Fruit fly (Drosophila melanogaster): ENCODE results near the gene CG43362.

DNA sequence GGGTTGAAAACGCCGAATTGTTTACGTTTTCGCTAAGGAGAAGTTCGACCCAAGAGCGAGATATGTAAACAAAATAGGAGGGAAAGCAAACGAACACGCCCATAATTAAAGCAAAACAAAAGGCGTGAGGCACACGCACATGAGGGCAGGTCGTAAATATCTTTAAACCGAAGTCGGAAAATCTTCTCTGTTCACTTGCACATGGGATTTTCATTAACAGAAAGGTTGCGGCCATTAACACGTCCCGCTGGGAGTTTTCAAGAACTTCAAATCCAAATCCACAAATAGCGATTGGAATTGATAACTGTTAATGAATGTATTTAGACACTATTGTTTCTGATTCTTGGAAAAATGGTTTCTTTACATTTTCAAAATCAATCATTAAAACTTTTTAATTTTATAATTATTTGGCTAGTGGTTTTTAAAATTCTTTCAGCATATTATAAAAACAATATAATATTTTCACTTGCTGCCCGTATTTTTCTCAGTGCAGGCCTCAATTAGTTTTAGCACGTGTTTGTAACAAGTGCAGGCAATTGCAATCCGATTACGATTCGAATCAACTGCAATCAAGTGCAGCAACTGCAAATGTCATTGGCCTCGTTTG is 42.7 kb upstream of the CG43362 start:
- no peak for TF ChIP-seq h (optimal IDR thresholded peaks at IDR 0.05)
- TF ChIP-seq psq (optimal IDR thresholded peaks at IDR 0.05): no peak
- TF ChIP-seq ttk (optimal IDR thresholded peaks at IDR 0.05): no peak
- TF ChIP-seq Myc (optimal IDR thresholded peaks at IDR 0.05): no peak
- TF ChIP-seq insv (optimal IDR thresholded peaks at IDR 0.05): no peak
- no peak for TF ChIP-seq Sin3A (optimal IDR thresholded peaks at IDR 0.05)
